Worm (Caenorhabditis elegans) whole organism, early embryonic: ENCODE data around the gene ZK1307.9.

Experiments
- B0310.2 ChIP-seq: sonication (generic microtip); optimal IDR thresholded peaks from 2 replicates; lab custom pipeline; 2016; ENCODE audit warnings: mild to moderate bottlenecking, missing genetic modification characterization, missing compliant biosample characterization
- ama-1 ChIP-seq: fragments of 150-350 bp; optimal IDR thresholded peaks from 2 replicates; lab custom pipeline; 2014
- ceh-36 ChIP-seq: sonication (generic microtip); optimal IDR thresholded peaks from 2 replicates; lab custom pipeline; 2016; ENCODE audit warnings: missing genetic modification characterization, inconsistent platforms, missing compliant biosample characterization
- hmbx-1 ChIP-seq: sonication (generic microtip); optimal IDR thresholded peaks from 2 replicates; lab custom pipeline; 2016; ENCODE audit warnings: mild to moderate bottlenecking, missing genetic modification characterization, missing compliant biosample characterization
- hmg-4 ChIP-seq: fragments of 200-800 bp; sonication (Bioruptor generic); optimal IDR thresholded peaks from 2 replicates; lab custom pipeline; 2018; ENCODE audit warnings: mild to moderate bottlenecking, missing genetic modification characterization, missing compliant biosample characterization
- sea-1 ChIP-seq: fragments of 200-800 bp; sonication (Bioruptor generic); conservative IDR thresholded peaks from 2 replicates; pipeline ENCODE4 v1.3.6; 2022; ENCODE audit warnings: missing genetic modification characterization, missing compliant biosample characterization

DNA sequence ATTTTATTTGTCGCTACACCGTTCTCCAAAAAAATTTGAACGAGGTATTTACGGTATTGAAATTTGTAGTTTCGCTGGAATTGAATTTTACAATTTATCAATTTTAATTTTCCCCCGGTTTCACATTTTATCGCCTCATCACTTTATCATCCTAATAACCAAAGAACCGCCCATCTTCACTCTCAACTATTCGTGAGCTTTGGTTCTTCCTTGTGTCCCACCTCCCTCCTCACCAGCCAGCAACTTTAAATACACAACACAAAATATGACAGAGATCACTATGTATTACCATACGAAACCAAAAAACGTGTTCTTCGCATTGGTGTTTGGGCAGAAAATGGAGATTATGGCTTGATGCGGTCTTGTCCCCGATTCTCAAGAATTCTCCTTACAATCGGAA lies 45.2 kb upstream of the ZK1307.9 start:
- TF ChIP-seq ama-1 (lab: Kevin White, UChicago) (no peak), ceh-36 (tag; lab: Kevin White, UChicago) (no peak), hmbx-1 (tag; lab: Kevin White, UChicago) (no peak), sea-1 (GFP tag; lab: Robert Waterston, UW) (no peak), hmg-4 (no peak), B0310.2 (no peak)
